Worm (Caenorhabditis elegans): ENCODE measurements around the gene F40G12.2.

F40G12.2 gene

DNA sequence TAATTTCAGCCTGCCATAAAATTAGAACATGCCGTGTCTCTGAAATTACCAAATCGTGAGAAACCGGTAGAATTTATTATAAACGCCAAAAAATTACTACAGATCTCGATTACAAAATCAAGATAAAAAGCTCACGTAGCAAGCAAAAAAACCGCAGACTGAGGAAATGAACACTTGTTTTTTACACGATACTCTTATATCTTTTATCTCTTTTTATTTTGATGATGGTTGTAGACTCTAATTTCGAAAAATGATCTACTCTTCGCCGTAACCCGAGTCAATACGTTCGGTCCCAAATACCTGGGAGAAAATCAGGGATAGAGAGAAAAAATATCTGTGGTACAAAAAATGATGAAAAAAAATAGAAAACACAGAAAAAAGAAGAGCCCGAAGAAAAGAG lies 37.6 kb downstream of the F40G12.2 start:
- TF ChIP-seq unc-62 (GFP tag; optimal IDR thresholded peaks at IDR 0.05) = no peak

DNA sequence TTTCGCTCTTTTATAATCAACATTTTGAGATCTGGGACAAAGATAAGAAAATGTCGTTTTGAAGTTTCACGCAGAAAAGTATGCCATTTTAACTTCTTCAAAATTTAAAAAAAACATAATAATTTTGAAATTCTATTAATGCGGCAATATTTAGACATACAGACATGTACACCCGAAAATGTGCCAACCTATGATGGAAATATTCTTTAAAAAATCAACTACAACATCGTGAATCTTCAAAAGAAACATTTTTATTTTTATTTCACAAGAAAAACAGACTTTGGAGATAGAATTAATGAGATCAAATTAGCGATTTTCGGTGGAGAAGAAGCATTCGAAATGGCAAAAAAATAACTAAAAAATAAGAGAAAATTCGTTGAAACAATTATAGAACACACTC lies 45.6 kb downstream of the F40G12.2 start, which contains the start of gene T16A9.5:
TSS of gene T16A9.5 (minus strand) at position 101 of the 400 bp plus-strand sequence.
- TF ChIP-seq unc-62 (GFP tag; optimal IDR thresholded peaks at IDR 0.05) = no peak

DNA sequence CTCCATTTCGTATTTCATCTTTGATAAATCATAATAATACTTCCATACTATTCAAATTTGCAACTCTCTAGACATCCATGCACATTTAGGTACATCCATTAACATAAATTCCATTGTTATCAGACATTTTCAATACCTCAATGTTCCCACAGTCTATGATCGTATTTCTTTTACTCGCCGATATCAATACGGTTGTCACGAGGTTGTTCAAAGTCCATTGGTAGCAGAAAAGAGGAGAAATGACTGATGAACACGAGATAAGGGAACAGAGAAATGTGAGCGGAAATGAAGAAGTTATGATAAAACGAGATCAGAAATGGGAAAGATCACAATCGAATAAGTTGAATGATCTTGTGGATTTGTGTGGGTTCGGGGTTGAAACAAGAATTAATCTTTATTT lies 47.9 kb downstream of the F40G12.2 start:
- TF ChIP-seq unc-62 (GFP tag; optimal IDR thresholded peaks at IDR 0.05) = no peak

DNA sequence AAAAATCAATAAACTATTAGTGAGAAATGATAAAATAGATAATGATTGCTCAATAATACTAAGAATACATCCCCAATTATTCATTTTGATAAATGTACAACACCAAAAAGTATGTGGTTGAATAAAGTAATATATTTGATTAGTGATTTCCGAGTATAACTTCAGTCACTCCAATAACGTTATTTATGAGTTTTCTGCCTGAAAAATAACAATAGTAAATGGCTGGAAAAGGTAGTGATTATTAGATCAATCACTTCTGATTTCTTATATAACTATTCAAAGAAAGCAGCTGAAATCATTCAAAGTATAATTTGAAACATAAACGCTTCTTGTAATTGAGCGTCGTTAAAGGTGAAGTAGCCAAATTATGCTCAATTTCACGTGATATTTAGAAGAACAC lies 50.0 kb downstream of the F40G12.2 start, which contains the start of gene str-230:
TSS of gene str-230 (minus strand) at position 101 of the 400 bp plus-strand sequence.
- TF ChIP-seq unc-62 (GFP tag; optimal IDR thresholded peaks at IDR 0.05) = no peak
